Fruit fly (Drosophila melanogaster) whole organism, embryonic: ENCODE measurements around the gene CG6709.

Source experiments
- Atf-2 ChIP-seq: fragments of 200-800 bp; sonication (Bioruptor generic); optimal IDR thresholded peaks from 2 replicates; lab custom pipeline; 2016; ENCODE audit warnings: missing biosample characterization, missing genetic modification characterization
- CG1233 ChIP-seq: fragments of 200-800 bp; sonication (Bioruptor generic); optimal IDR thresholded peaks from 4 replicates; lab custom pipeline; 2018; ENCODE audit warnings: missing biosample characterization, mild to moderate bottlenecking, missing genetic modification characterization
- CG14050 ChIP-seq: fragments of 200-800 bp; sonication (Bioruptor generic); IDR thresholded peaks from 3 replicates; pipeline ENCODE4 v1.3.6; 2022; ENCODE audit warnings: missing biosample characterization, missing genetic modification characterization
- CG14667 ChIP-seq: fragments of 200-800 bp; sonication (Bioruptor generic); IDR thresholded peaks from 2 replicates; pipeline ENCODE4 v1.3.6; 2022; ENCODE audit warnings: missing biosample characterization, missing genetic modification characterization
- CG16863 ChIP-seq: fragments of 200-800 bp; sonication (Bioruptor generic); optimal IDR thresholded peaks from 3 replicates; lab custom pipeline; 2016; ENCODE audit warnings: missing biosample characterization, missing genetic modification characterization
- CG17829 ChIP-seq: fragments of 200-800 bp; optimal IDR thresholded peaks from 2 replicates; lab custom pipeline; 2019; ENCODE audit warnings: missing biosample characterization, mild to moderate bottlenecking, missing genetic modification characterization, moderate library complexity
- CG1832 ChIP-seq: fragments of 200-800 bp; sonication (Bioruptor generic); optimal IDR thresholded peaks from 2 replicates; lab custom pipeline; 2017; ENCODE audit warnings: missing biosample characterization, mild to moderate bottlenecking, missing genetic modification characterization, inconsistent platforms
- CG18619 ChIP-seq: fragments of 200-800 bp; sonication (Bioruptor generic); optimal IDR thresholded peaks from 3 replicates; lab custom pipeline; 2017; ENCODE audit warnings: missing biosample characterization, mild to moderate bottlenecking, missing genetic modification characterization
- CG2712 ChIP-seq: fragments of 200-800 bp; optimal IDR thresholded peaks from 3 replicates; lab custom pipeline; 2019; ENCODE audit warnings: missing biosample characterization, mild to moderate bottlenecking, missing genetic modification characterization, moderate library complexity
- CG2889 ChIP-seq: fragments of 200-800 bp; sonication (Bioruptor generic); IDR thresholded peaks from 3 replicates; pipeline ENCODE4 v1.3.6; 2022; ENCODE audit warnings: missing biosample characterization, missing genetic modification characterization
- CG30020 ChIP-seq: fragments of 200-800 bp; optimal IDR thresholded peaks from 2 replicates; lab custom pipeline; 2019; ENCODE audit warnings: missing biosample characterization, mild to moderate bottlenecking, missing genetic modification characterization, moderate library complexity
- CG30431 ChIP-seq: fragments of 200-800 bp; sonication (Bioruptor generic); optimal IDR thresholded peaks from 2 replicates; lab custom pipeline; 2017; ENCODE audit warnings: missing biosample characterization, missing genetic modification characterization
- CG31388 ChIP-seq: fragments of 200-800 bp; sonication (Bioruptor generic); optimal IDR thresholded peaks from 2 replicates; lab custom pipeline; 2016; ENCODE audit warnings: missing biosample characterization, missing genetic modification characterization
- CG32532 ChIP-seq: fragments of 200-800 bp; sonication (Bioruptor generic); IDR thresholded peaks from 2 replicates; pipeline ENCODE4 v1.3.6; 2022; ENCODE audit warnings: missing biosample characterization, missing genetic modification characterization
- CG4730 ChIP-seq: fragments of 200-800 bp; sonication (Bioruptor generic); IDR thresholded peaks from 2 replicates; pipeline ENCODE4 v1.3.6; 2022; ENCODE audit warnings: missing biosample characterization, missing genetic modification characterization
- CG4820 ChIP-seq: fragments of 200-800 bp; sonication (Bioruptor generic); optimal IDR thresholded peaks from 3 replicates; lab custom pipeline; 2016; ENCODE audit warnings: missing biosample characterization, missing genetic modification characterization
- CG4854 ChIP-seq: fragments of 200-800 bp; sonication (Bioruptor generic); optimal IDR thresholded peaks from 2 replicates; lab custom pipeline; 2016; ENCODE audit warnings: missing biosample characterization, missing genetic modification characterization, inconsistent platforms
- CG6654 ChIP-seq: fragments of 200-800 bp; sonication (Bioruptor generic); optimal IDR thresholded peaks from 2 replicates; lab custom pipeline; 2017; ENCODE audit warnings: missing biosample characterization, mild to moderate bottlenecking, missing genetic modification characterization
- CG6683 ChIP-seq: fragments of 200-800 bp; sonication (Bioruptor generic); optimal IDR thresholded peaks from 2 replicates; lab custom pipeline; 2017; ENCODE audit warnings: missing biosample characterization, mild to moderate bottlenecking, missing genetic modification characterization, missing genetic modification reagents
- CG7839 ChIP-seq: fragments of 200-800 bp; sonication (Bioruptor generic); optimal IDR thresholded peaks from 3 replicates; lab custom pipeline; 2018; ENCODE audit warnings: missing biosample characterization, mild to moderate bottlenecking, missing genetic modification characterization, moderate library complexity
- CG8281 ChIP-seq: fragments of 200-800 bp; sonication (Bioruptor generic); optimal IDR thresholded peaks from 2 replicates; lab custom pipeline; 2018; ENCODE audit warnings: missing biosample characterization, mild to moderate bottlenecking, missing genetic modification characterization, moderate library complexity
- CG8359 ChIP-seq: fragments of 200-800 bp; sonication (Bioruptor generic); optimal IDR thresholded peaks from 2 replicates; lab custom pipeline; 2017; ENCODE audit warnings: missing biosample characterization, mild to moderate bottlenecking, missing genetic modification characterization, borderline replicate concordance
- Dip3 ChIP-seq: fragments of 200-800 bp; sonication (Bioruptor generic); optimal IDR thresholded peaks from 3 replicates; lab custom pipeline; 2016; ENCODE audit warnings: missing biosample characterization, missing genetic modification characterization
- ERR ChIP-seq: fragments of 200-800 bp; sonication (Bioruptor generic); optimal IDR thresholded peaks from 2 replicates; lab custom pipeline; 2016; ENCODE audit warnings: missing biosample characterization, missing genetic modification characterization
- Fer2 ChIP-seq: fragments of 200-800 bp; sonication (Bioruptor generic); optimal IDR thresholded peaks from 2 replicates; lab custom pipeline; 2018; ENCODE audit warnings: missing biosample characterization, mild to moderate bottlenecking, missing genetic modification characterization, moderate library complexity
- H2.0 ChIP-seq: fragments of 200-800 bp; sonication (Bioruptor generic); IDR thresholded peaks from 2 replicates; pipeline ENCODE4 v1.3.6; 2022; ENCODE audit warnings: missing biosample characterization, missing genetic modification characterization
- Ravus ChIP-seq: fragments of 200-800 bp; sonication (Bioruptor generic); IDR thresholded peaks from 2 replicates; pipeline ENCODE4 v1.3.6; 2022; ENCODE audit warnings: missing biosample characterization, missing genetic modification characterization
- Spps ChIP-seq: fragments of 200-800 bp; sonication (Bioruptor generic); optimal IDR thresholded peaks from 2 replicates; lab custom pipeline; 2018; ENCODE audit warnings: missing biosample characterization, mild to moderate bottlenecking, missing genetic modification characterization
- Usf ChIP-seq: fragments of 200-800 bp; sonication (Bioruptor generic); optimal IDR thresholded peaks from 2 replicates; lab custom pipeline; 2017; ENCODE audit warnings: missing genotype, missing biosample characterization, missing genetic modification characterization
- bbx ChIP-seq: fragments of 200-800 bp; sonication (Bioruptor generic); IDR thresholded peaks from 2 replicates; pipeline ENCODE4 v1.3.6; 2022; ENCODE audit warnings: missing biosample characterization, missing genetic modification characterization; ENCODE audit not compliant: partially characterized antibody
- bigmax ChIP-seq: fragments of 200-800 bp; sonication (Bioruptor generic); optimal IDR thresholded peaks from 2 replicates; lab custom pipeline; 2018; ENCODE audit warnings: missing biosample characterization, mild to moderate bottlenecking, missing genetic modification characterization
- cas ChIP-seq: fragments of 200-800 bp; sonication (Bioruptor generic); IDR thresholded peaks from 2 replicates; pipeline ENCODE4 v1.3.6; 2022; ENCODE audit warnings: missing biosample characterization, missing genetic modification characterization
- dati ChIP-seq: fragments of 200-800 bp; sonication (Bioruptor generic); IDR thresholded peaks from 2 replicates; pipeline ENCODE4 v1.3.6; 2022; ENCODE audit warnings: missing biosample characterization, missing genetic modification characterization
- eyg ChIP-seq: fragments of 200-800 bp; sonication (Bioruptor generic); optimal IDR thresholded peaks from 3 replicates; lab custom pipeline; 2016; ENCODE audit warnings: missing biosample characterization, missing genetic modification characterization
- fd3F ChIP-seq: fragments of 200-800 bp; sonication (Bioruptor generic); optimal IDR thresholded peaks from 2 replicates; lab custom pipeline; 2018; ENCODE audit warnings: missing biosample characterization, mild to moderate bottlenecking, missing genetic modification characterization, moderate library complexity
- gce ChIP-seq: fragments of 200-800 bp; sonication (Bioruptor generic); IDR thresholded peaks from 3 replicates; pipeline ENCODE4 v1.3.6; 2022; ENCODE audit warnings: missing biosample characterization, missing genetic modification characterization
- grau ChIP-seq: fragments of 200-800 bp; optimal IDR thresholded peaks from 3 replicates; lab custom pipeline; 2019; ENCODE audit warnings: missing biosample characterization, mild to moderate bottlenecking, missing genetic modification characterization, moderate library complexity
- h ChIP-seq: fragments of >200 bp; optimal IDR thresholded peaks from 2 replicates; lab custom pipeline; 2017
- insv ChIP-seq, 2 experiments: fragments of 200-800 bp; sonication (Bioruptor generic); optimal IDR thresholded peaks; 3 replicates each; lab custom pipeline; 2016 to 2018; ENCODE audit warnings: missing biosample characterization in 2 of 2, missing genetic modification characterization in 2 of 2
- inv ChIP-seq: fragments of 200-800 bp; sonication (Bioruptor generic); IDR thresholded peaks from 2 replicates; pipeline ENCODE4 v1.3.6; 2022; ENCODE audit warnings: missing biosample characterization, missing genetic modification characterization; ENCODE audit not compliant: partially characterized antibody
- ken ChIP-seq: fragments of 200-800 bp; sonication (Bioruptor generic); IDR thresholded peaks from 3 replicates; pipeline ENCODE4 v1.3.6; 2022; ENCODE audit warnings: missing biosample characterization, missing genetic modification characterization
- lov ChIP-seq, 2 experiments: fragments of 200-800 bp in 1 of 2; fragments of >200 bp in 1 of 2; sonication (Bioruptor generic) in 1 of 2; IDR thresholded peaks in 1 of 2; optimal IDR thresholded peaks in 1 of 2; 2 replicates in 1 of 2; 3 replicates in 1 of 2; pipeline versions ENCODE4 v1.3.6 to Lab custom; 2017 to 2022; ENCODE audit warnings: missing biosample characterization in 1 of 2, missing genetic modification characterization in 1 of 2
- maf-S ChIP-seq: fragments of 200-800 bp; sonication (Bioruptor generic); optimal IDR thresholded peaks from 2 replicates; lab custom pipeline; 2016; ENCODE audit warnings: missing biosample characterization, missing genetic modification characterization
- peb ChIP-seq: fragments of 200-800 bp; sonication (Bioruptor generic); IDR thresholded peaks from 2 replicates; pipeline ENCODE4 v1.3.6; 2022; ENCODE audit warnings: missing biosample characterization, missing genetic modification characterization
- tup ChIP-seq: fragments of 200-800 bp; sonication (Bioruptor generic); optimal IDR thresholded peaks from 2 replicates; lab custom pipeline; 2016; ENCODE audit warnings: missing biosample characterization, mild to moderate bottlenecking, missing genetic modification characterization, moderate library complexity
- zen2 ChIP-seq: fragments of 200-800 bp; sonication (Bioruptor generic); IDR thresholded peaks from 3 replicates; pipeline ENCODE4 v1.3.6; 2022; ENCODE audit warnings: missing biosample characterization, missing genetic modification characterization; ENCODE audit not compliant: partially characterized antibody
- zfh2 ChIP-seq: fragments of 200-800 bp; sonication (Bioruptor generic); optimal IDR thresholded peaks from 2 replicates; lab custom pipeline; 2016; ENCODE audit warnings: missing biosample characterization, missing genetic modification characterization

The CG6709 gene

DNA sequence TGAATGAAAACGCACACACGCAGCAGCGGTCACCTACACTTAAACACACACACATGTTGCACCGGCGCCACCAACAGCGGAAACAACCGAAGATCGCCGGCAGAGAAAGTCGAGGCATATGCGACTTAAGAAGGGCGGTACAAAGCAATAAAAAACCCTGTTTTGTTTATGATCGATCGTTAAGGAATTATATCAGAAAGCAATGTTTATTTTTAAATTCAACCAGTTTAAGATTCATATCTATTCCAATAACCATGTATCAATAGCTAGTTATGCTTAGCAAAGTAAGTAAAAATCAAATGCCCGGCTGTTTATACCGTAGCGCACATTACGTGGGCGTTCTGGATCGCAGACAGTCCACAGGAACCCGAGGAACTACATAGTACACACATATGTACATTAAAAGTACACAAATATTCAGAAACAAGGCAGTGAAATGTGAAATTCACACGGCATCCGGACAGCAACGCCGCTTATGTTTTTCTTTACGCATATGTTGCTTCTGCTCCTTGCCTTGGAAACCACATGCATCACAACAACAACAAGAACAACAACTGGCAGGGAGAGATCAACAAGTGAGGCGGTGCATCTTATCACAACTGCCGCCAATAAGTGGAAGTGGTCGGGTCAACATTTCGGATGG is 38.6 kb downstream of the CG6709 start (continued):
- TF ChIP-seq lov (optimal IDR thresholded peaks at IDR 0.05; lab: Kevin White, UChicago) (no peak), lov (GFP tag; IDR thresholded peaks at IDR 0.05; lab: Robert Waterston, UW) (peak; percentile 98), CG2712 (tag; lab: Kevin White, UChicago) (peak; percentile 99), Ravus (peak; percentile 81), bbx (GFP tag; lab: Robert Waterston, UW) (0 out of 2 replicates have a peak, but pooled peaks have one; percentile 13), ERR (peak; percentile 97), CG4820 (GFP tag; lab: Kevin White, UChicago) (peak; percentile 98), CG32532 (GFP tag; lab: Robert Waterston, UW) (peak; percentile 94), fd3F (GFP tag; lab: Kevin White, UChicago) (peak; percentile 76), zen2 (GFP tag; lab: Robert Waterston, UW) (no peak), Dip3 (GFP tag; lab: Kevin White, UChicago) (peak; percentile 91), zfh2 (GFP tag; lab: Kevin White, UChicago) (peak; percentile 89), Atf-2 (GFP tag; lab: Kevin White, UChicago) (peak; percentile 97), CG4730 (GFP tag; lab: Robert Waterston, UW) (peak; percentile 95), tup (peak; percentile 91)

DNA sequence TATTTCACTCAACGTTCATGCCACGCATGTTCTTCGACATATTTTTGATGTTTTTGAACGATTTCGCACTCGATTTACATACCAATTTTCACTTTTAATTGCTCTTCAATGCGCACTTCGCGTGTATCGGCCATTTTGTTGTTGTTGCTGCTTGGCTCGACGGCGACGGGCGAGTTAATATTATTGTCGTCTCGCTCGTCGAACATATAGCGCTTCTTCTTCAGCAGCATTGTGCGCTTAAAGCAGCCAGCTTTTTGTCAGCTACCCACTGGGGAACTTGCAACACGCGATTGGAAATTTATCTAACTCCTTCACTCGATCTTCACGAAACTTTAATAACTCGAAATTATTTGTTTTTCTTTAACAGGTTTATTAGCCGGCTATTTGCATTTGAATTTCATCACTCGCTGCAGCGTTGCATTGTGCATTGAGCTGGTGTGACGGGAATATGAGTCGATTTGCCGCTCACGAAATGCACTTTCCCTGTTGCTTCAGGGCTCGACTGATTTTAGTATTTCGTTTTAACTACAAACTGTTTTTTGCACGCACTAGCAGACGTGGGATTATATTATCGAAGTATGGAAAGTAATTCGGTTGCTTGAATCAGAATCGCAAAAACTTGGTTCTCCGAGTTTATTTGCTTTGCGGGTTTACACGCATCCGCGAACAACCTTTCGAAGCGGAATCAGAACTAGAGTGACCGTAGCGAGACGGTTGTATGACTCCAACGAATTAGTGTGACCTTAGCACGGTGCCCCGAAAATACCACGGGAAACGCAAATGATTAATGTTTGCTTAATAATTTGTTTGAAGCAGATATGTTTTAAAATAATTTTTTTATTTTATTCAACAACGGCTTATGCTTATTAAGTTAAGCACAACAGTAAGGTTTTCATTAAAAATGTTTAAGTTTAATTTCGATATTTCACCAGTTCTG is 39.7 kb downstream of the CG6709 start, which contains the start of gene RasGAP1:
Gene RasGAP1 (minus strand): TSS at position 703 of the 937 bp plus-strand sequence.
- TF ChIP-seq ken (GFP tag; lab: Robert Waterston, UW) (peak; percentile 35; the same call in 2 of the 3 replicates), CG1832 (GFP tag; lab: Kevin White, UChicago) (peak; percentile 88), CG18619 (no peak), CG8281 (no peak), bigmax (GFP tag; lab: Kevin White, UChicago) (no peak), CG6683 (GFP tag; lab: Kevin White, UChicago) (no peak), CG2889 (no peak), CG30020 (tag; lab: Kevin White, UChicago) (peak; percentile 20), CG16863 (GFP tag; lab: Kevin White, UChicago) (no peak), insv (GFP tag; optimal IDR thresholded peaks at IDR 0.05; lab: Kevin White, UChicago) (no peak), Usf (GFP tag; lab: Kevin White, UChicago) (no peak), CG17829 (tag; lab: Kevin White, UChicago) (no peak), CG8359 (GFP tag; lab: Kevin White, UChicago) (no peak), h (lab: Kevin White, UChicago) (no peak), Fer2 (tag; lab: Kevin White, UChicago) (no peak), CG7839 (tag; lab: Kevin White, UChicago) (no peak), CG31388 (GFP tag; lab: Kevin White, UChicago) (no peak), CG4854 (no peak), maf-S (GFP tag; lab: Kevin White, UChicago) (no peak), eyg (GFP tag; lab: Kevin White, UChicago) (no peak), CG6654 (no peak), grau (tag; lab: Kevin White, UChicago) (no peak), Spps (tag; lab: Kevin White, UChicago) (no peak), CG1233 (GFP tag; lab: Kevin White, UChicago) (no peak), peb (GFP tag; lab: Robert Waterston, UW) (no peak), CG14667 (no peak), inv (peak; percentile 28; the same call in 1 of the 2 replicates), CG30431 (GFP tag; lab: Kevin White, UChicago) (no peak), dati (GFP tag; lab: Robert Waterston, UW) (no peak), gce (GFP tag; lab: Robert Waterston, UW) (no peak), H2.0 (no peak), CG14050 (GFP tag; lab: Robert Waterston, UW) (no peak), cas (GFP tag; lab: Robert Waterston, UW) (no peak)
